Worm (Caenorhabditis elegans) whole organism, young adult: Measurements from ENCODE around the gene spe-19.

Source experiments
- athp-1 ChIP-seq: sonication (generic microtip); optimal IDR thresholded peaks from 2 replicates; lab custom pipeline; 2017; ENCODE audit warnings: mild to moderate bottlenecking, missing genetic modification characterization, missing compliant biosample characterization
- attf-5 ChIP-seq: fragments of 200-800 bp; sonication (Bioruptor generic); optimal IDR thresholded peaks from 2 replicates; lab custom pipeline; 2018; ENCODE audit warnings: mild to moderate bottlenecking, missing genetic modification characterization, missing compliant biosample characterization
- efl-1 ChIP-seq: fragments of 150-350 bp; optimal IDR thresholded peaks from 2 replicates; lab custom pipeline; 2014; ENCODE audit warnings: missing biosample characterization, missing genetic modification reagents, missing genetic modification characterization
- nfya-2 ChIP-seq: fragments of 200-800 bp; sonication (Bioruptor generic); IDR thresholded peaks from 2 replicates; pipeline ENCODE4 v1.3.6; 2022; ENCODE audit warnings: missing genetic modification reagents, missing genetic modification characterization, missing compliant biosample characterization
- snpc-4 ChIP-seq, 5 experiments: fragments of 150-350 bp in 1 of 5; sonication (generic microtip) in 4 of 5; optimal IDR thresholded peaks; 2 replicates each; lab custom pipeline; 2014 to 2018; ENCODE audit warnings: missing genetic modification characterization in 5 of 5, missing biosample characterization in 3 of 5, antibody characterized with exemption in 2 of 5, mild to moderate bottlenecking in 2 of 5, missing compliant biosample characterization in 2 of 5, missing genotype in 2 of 5, moderate library complexity in 2 of 5, missing genetic modification reagents in 1 of 5

DNA sequence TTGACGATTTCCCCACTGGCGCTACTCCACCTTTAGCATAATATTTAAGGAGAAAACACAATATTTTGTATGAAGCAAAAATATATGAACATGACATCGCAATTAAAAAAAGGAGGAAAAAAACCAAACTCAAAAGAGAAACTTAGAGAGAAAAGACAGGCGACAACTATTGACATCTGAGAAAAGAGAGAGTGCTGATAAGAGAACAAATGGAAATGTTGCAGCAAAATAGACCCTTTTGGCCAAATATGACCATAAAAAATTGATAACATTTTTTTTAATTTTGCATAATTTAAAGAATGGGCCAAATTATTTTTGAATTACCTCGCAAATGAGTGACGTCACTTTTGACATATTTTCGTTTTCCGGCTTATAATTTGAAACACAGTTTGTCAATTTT lies 52.5 kb downstream of the spe-19 start:
- no peak for TF ChIP-seq snpc-4 (GFP tag; optimal IDR thresholded peaks at IDR 0.05; lab: Kevin White, UChicago)
- no peak for TF ChIP-seq snpc-4 (tag; optimal IDR thresholded peaks at IDR 0.05; lab: Kevin White, UChicago)
- no peak for TF ChIP-seq nfya-2 (GFP tag; lab: Robert Waterston, UW)
- no peak for TF ChIP-seq attf-5
- TF ChIP-seq efl-1 (GFP tag; lab: Kevin White, UChicago), result no peak
- TF ChIP-seq athp-1 (tag; lab: Kevin White, UChicago), result no peak
